Worm (Caenorhabditis elegans): Measurements from ENCODE around the gene C33H5.16.

The C33H5.16 gene

ce11 chrIV:7822524-7822923 lies 19.4 kb upstream of the C33H5.16 start, which contains the start of gene T14A8.2:
T14A8.2 (minus strand) TSS chrIV:7822624.
- TF ChIP-seq ztf-4 (tag; optimal IDR thresholded peaks at IDR 0.05) (no peak), nhr-12 (tag; optimal IDR thresholded peaks at IDR 0.05) (no peak), egl-13 (tag; optimal IDR thresholded peaks at IDR 0.05) (no peak), nhr-84 (tag; optimal IDR thresholded peaks at IDR 0.05) (no peak), fos-1 (tag; optimal IDR thresholded peaks at IDR 0.05) (no peak), unc-130 (tag; optimal IDR thresholded peaks at IDR 0.05) (no peak), isw-1 (GFP tag; IDR thresholded peaks at IDR 0.05) (no peak), pag-3 (tag; optimal IDR thresholded peaks at IDR 0.05; ENCODE audit: borderline replicate concordance, insufficient read depth) (no peak), lir-3 (tag; optimal IDR thresholded peaks at IDR 0.05; ENCODE audit: poor library complexity) (no peak), mab-9 (GFP tag; IDR thresholded peaks at IDR 0.05) (no peak), nhr-90 (tag; optimal IDR thresholded peaks at IDR 0.05; ENCODE audit: poor library complexity) (no peak), elt-2 (tag; optimal IDR thresholded peaks at IDR 0.05) (no peak), sup-37 (GFP tag; optimal IDR thresholded peaks at IDR 0.05) (no peak), zag-1 (tag; optimal IDR thresholded peaks at IDR 0.05) (no peak), lin-39 (tag; optimal IDR thresholded peaks at IDR 0.05) (no peak), unc-62 (GFP tag; optimal IDR thresholded peaks at IDR 0.05) (no peak), jun-1 (tag; optimal IDR thresholded peaks at IDR 0.05) (no peak), sptf-1 (tag; optimal IDR thresholded peaks at IDR 0.05) (no peak), dsc-1 (tag; optimal IDR thresholded peaks at IDR 0.05) (no peak), ceh-63 (GFP tag; optimal IDR thresholded peaks at IDR 0.05) (no peak)

- TF ChIP-seq lir-3 (tag; optimal IDR thresholded peaks at IDR 0.05; ENCODE audit: poor library complexity): peak; percentile 31
- peak; percentile 19 for TF ChIP-seq skn-1 (tag; optimal IDR thresholded peaks at IDR 0.05)
- TF ChIP-seq sup-37 (GFP tag; optimal IDR thresholded peaks at IDR 0.05): no peak
- peak; percentile 72 for TF ChIP-seq tbx-2 (tag; optimal IDR thresholded peaks at IDR 0.05)
- no peak for TF ChIP-seq nhr-11 (tag; optimal IDR thresholded peaks at IDR 0.05)
- peak; percentile 42 for TF ChIP-seq pax-3 (tag; optimal IDR thresholded peaks at IDR 0.05)
- peak; percentile 84 for TF ChIP-seq rnt-1 (tag; optimal IDR thresholded peaks at IDR 0.05)
- peak; percentile 57 for TF ChIP-seq aly-2 (tag; optimal IDR thresholded peaks at IDR 0.05)
- TF ChIP-seq zip-4 (GFP tag; optimal IDR thresholded peaks at IDR 0.05): no peak
- TF ChIP-seq ets-5 (GFP tag; IDR thresholded peaks at IDR 0.05): no peak
- TF ChIP-seq aha-1 (tag; optimal IDR thresholded peaks at IDR 0.05): no peak
- peak; percentile 45 to 63 (median 50) for TF ChIP-seq ceh-82 (tag; optimal IDR thresholded peaks at IDR 0.05)
- TF ChIP-seq nhr-47 (tag; optimal IDR thresholded peaks at IDR 0.05): peak; percentile 72
- TF ChIP-seq xbp-1 (tag; optimal IDR thresholded peaks at IDR 0.05): peak; percentile 43
- no peak for TF ChIP-seq ceh-63 (GFP tag; optimal IDR thresholded peaks at IDR 0.05)
- TF ChIP-seq ceh-90 (tag; optimal IDR thresholded peaks at IDR 0.05): peak; percentile 16
- peak; percentile 57 to 76 for TF ChIP-seq lsy-2 (tag; optimal IDR thresholded peaks at IDR 0.05)
- no peak for TF ChIP-seq Y116A8C.19 (tag; optimal IDR thresholded peaks at IDR 0.05; ENCODE audit: borderline replicate concordance)
- TF ChIP-seq fkh-10 (GFP tag; optimal IDR thresholded peaks at IDR 0.05): peak; percentile 47
- peak; percentile 71 for TF ChIP-seq egl-13 (tag; optimal IDR thresholded peaks at IDR 0.05)
- TF ChIP-seq pqm-1 (tag; optimal IDR thresholded peaks at IDR 0.05): no peak
- no peak for TF ChIP-seq hlh-4 (tag; optimal IDR thresholded peaks at IDR 0.05)
- TF ChIP-seq swsn-7 (tag; optimal IDR thresholded peaks at IDR 0.05): peak; percentile 73
- TF ChIP-seq ceh-8 (GFP tag; optimal IDR thresholded peaks at IDR 0.05): no peak
- TF ChIP-seq fos-1 (tag; optimal IDR thresholded peaks at IDR 0.05): peak; percentile 52
- peak in 1 of 2 experiments; percentile 65 for TF ChIP-seq lin-35 (GFP tag; optimal IDR thresholded peaks at IDR 0.05)
- peak; percentile 17 for TF ChIP-seq lin-39 (tag; optimal IDR thresholded peaks at IDR 0.05)
- peak; percentile 84 for TF ChIP-seq mep-1 (tag; optimal IDR thresholded peaks at IDR 0.05)
- peak; percentile 5 for TF ChIP-seq C16A3.4 (tag; optimal IDR thresholded peaks at IDR 0.05)
- peak; percentile 78 for TF ChIP-seq snu-23 (GFP tag; optimal IDR thresholded peaks at IDR 0.05)
- peak; percentile 7 to 41 (median 31) for TF ChIP-seq dpl-1 (GFP tag; optimal IDR thresholded peaks at IDR 0.05)
- TF ChIP-seq blmp-1 (tag; optimal IDR thresholded peaks at IDR 0.05): peak; percentile 77
- no peak for TF ChIP-seq hpl-2 (GFP tag; optimal IDR thresholded peaks at IDR 0.05)
- no peak for TF ChIP-seq mab-9 (GFP tag; IDR thresholded peaks at IDR 0.05)
- peak; percentile 95 for TF ChIP-seq lin-14 (GFP tag; optimal IDR thresholded peaks at IDR 0.05)
- no peak for TF ChIP-seq ces-1 (GFP tag; optimal IDR thresholded peaks at IDR 0.05)
- peak; percentile 30 for TF ChIP-seq nhr-77 (tag; optimal IDR thresholded peaks at IDR 0.05)
- TF ChIP-seq C34B4.2 (tag; optimal IDR thresholded peaks at IDR 0.05): no peak
These were observed 14.7 kb upstream of the C33H5.16 start, which contains the start of gene ric-3 for ce11 chrIV:7817852-7818251. ric-3 (plus strand) TSS chrIV:7818251.

Measured in whole organism, L1 larva.